Fruit fly (Drosophila melanogaster) whole organism, embryonic: ENCODE data around the gene Fibp.

Source experiments
- B-H1 ChIP-seq: fragments of 200-800 bp; sonication (Bioruptor generic); IDR thresholded peaks from 3 replicates; pipeline ENCODE4 v1.3.6; 2022; ENCODE audit warnings: missing biosample characterization, missing genetic modification characterization
- B-H2 ChIP-seq: fragments of 200-800 bp; sonication (Bioruptor generic); optimal IDR thresholded peaks from 2 replicates; lab custom pipeline; 2018; ENCODE audit warnings: missing biosample characterization, mild to moderate bottlenecking, missing genetic modification characterization
- CG10209 ChIP-seq: fragments of 200-800 bp; sonication (Bioruptor generic); optimal IDR thresholded peaks from 3 replicates; lab custom pipeline; 2017; ENCODE audit warnings: missing biosample characterization, mild to moderate bottlenecking, missing genetic modification characterization, missing genetic modification reagents
- CG12071 ChIP-seq: fragments of 200-800 bp; sonication (Bioruptor generic); optimal IDR thresholded peaks from 3 replicates; lab custom pipeline; 2018; ENCODE audit warnings: missing biosample characterization, mild to moderate bottlenecking, missing genetic modification characterization
- CG12659 ChIP-seq: fragments of 200-800 bp; sonication (Bioruptor generic); optimal IDR thresholded peaks from 3 replicates; lab custom pipeline; 2017; ENCODE audit warnings: mild to moderate bottlenecking, missing biosample characterization, missing genetic modification reagents, missing genetic modification characterization
- CG13775 ChIP-seq: fragments of 200-800 bp; sonication (Bioruptor generic); optimal IDR thresholded peaks from 3 replicates; lab custom pipeline; 2017; ENCODE audit warnings: missing biosample characterization, mild to moderate bottlenecking, missing genetic modification characterization
- CG13894 ChIP-seq: fragments of 200-800 bp; sonication (Bioruptor generic); optimal IDR thresholded peaks from 3 replicates; lab custom pipeline; 2018; ENCODE audit warnings: missing biosample characterization, mild to moderate bottlenecking, missing genetic modification characterization, moderate library complexity
- CG14441 ChIP-seq: fragments of 200-800 bp; sonication (Bioruptor generic); IDR thresholded peaks from 2 replicates; pipeline ENCODE4 v1.3.6; 2022; ENCODE audit warnings: missing biosample characterization, missing genetic modification characterization
- CG15601 ChIP-seq: fragments of 200-800 bp; sonication (Bioruptor generic); optimal IDR thresholded peaks from 3 replicates; lab custom pipeline; 2019; ENCODE audit warnings: missing biosample characterization, mild to moderate bottlenecking, missing genetic modification characterization, moderate library complexity
- CG15696 ChIP-seq: fragments of 200-800 bp; sonication (Bioruptor generic); optimal IDR thresholded peaks from 2 replicates; lab custom pipeline; 2019; ENCODE audit warnings: missing biosample characterization, mild to moderate bottlenecking, missing genetic modification characterization, moderate library complexity
- CG1602 ChIP-seq: fragments of 200-800 bp; sonication (Bioruptor generic); optimal IDR thresholded peaks from 3 replicates; lab custom pipeline; 2016; ENCODE audit warnings: missing biosample characterization, missing genetic modification characterization
- CG2120 ChIP-seq: fragments of 200-800 bp; sonication (Bioruptor generic); optimal IDR thresholded peaks from 3 replicates; lab custom pipeline; 2016; ENCODE audit warnings: missing biosample characterization, missing genetic modification characterization
- CG3281 ChIP-seq: fragments of 200-800 bp; sonication (Bioruptor generic); optimal IDR thresholded peaks from 3 replicates; lab custom pipeline; 2017; ENCODE audit warnings: missing biosample characterization, mild to moderate bottlenecking, missing genetic modification characterization
- CG34224 ChIP-seq: fragments of 200-800 bp; sonication (Bioruptor generic); IDR thresholded peaks from 3 replicates; pipeline ENCODE4 v1.3.6; 2022; ENCODE audit warnings: missing biosample characterization, missing genetic modification characterization; ENCODE audit not compliant: partially characterized antibody
- CG4617 ChIP-seq: fragments of 200-800 bp; sonication (Bioruptor generic); optimal IDR thresholded peaks from 3 replicates; lab custom pipeline; 2016; ENCODE audit warnings: missing biosample characterization, missing genetic modification characterization, borderline replicate concordance
- CG6791 ChIP-seq: fragments of 200-800 bp; sonication (Bioruptor generic); IDR thresholded peaks from 3 replicates; pipeline ENCODE4 v1.3.6; 2022; ENCODE audit warnings: missing biosample characterization, missing genetic modification characterization; ENCODE audit not compliant: partially characterized antibody
- CG7556 ChIP-seq: fragments of 200-800 bp; sonication (Bioruptor generic); optimal IDR thresholded peaks from 2 replicates; lab custom pipeline; 2017; ENCODE audit warnings: missing biosample characterization, mild to moderate bottlenecking, missing genetic modification characterization
- CG8924 ChIP-seq: fragments of 200-800 bp; optimal IDR thresholded peaks from 3 replicates; lab custom pipeline; 2019; ENCODE audit warnings: missing biosample characterization, mild to moderate bottlenecking, missing genetic modification characterization, moderate library complexity
- Dek ChIP-seq: fragments of 200-800 bp; sonication (Bioruptor generic); optimal IDR thresholded peaks from 3 replicates; lab custom pipeline; 2019; ENCODE audit warnings: missing biosample characterization, mild to moderate bottlenecking, missing genetic modification characterization, moderate library complexity
- Eip74EF ChIP-seq, 2 experiments: fragments of 200-800 bp in 1 of 2; fragments of >200 bp in 1 of 2; sonication (Bioruptor generic) in 1 of 2; optimal IDR thresholded peaks; 2 replicates each; lab custom pipeline; 2017 to 2019; ENCODE audit warnings: missing biosample characterization in 2 of 2, missing genetic modification characterization in 2 of 2, mild to moderate bottlenecking in 1 of 2, moderate library complexity in 1 of 2
- Fer3 ChIP-seq: fragments of 200-800 bp; sonication (Bioruptor generic); optimal IDR thresholded peaks from 2 replicates; lab custom pipeline; 2018; ENCODE audit warnings: missing biosample characterization, mild to moderate bottlenecking, missing genetic modification characterization, moderate library complexity
- Kr ChIP-seq: fragments of 200-800 bp; sonication (Bioruptor generic); optimal IDR thresholded peaks from 2 replicates; lab custom pipeline; 2017; ENCODE audit warnings: missing biosample characterization, mild to moderate bottlenecking, missing genetic modification characterization
- MBD-R2 ChIP-seq: fragments of 200-800 bp; sonication (Bioruptor generic); IDR thresholded peaks from 2 replicates; pipeline ENCODE4 v1.3.6; 2022; ENCODE audit warnings: missing biosample characterization, missing genetic modification characterization
- Meics ChIP-seq: fragments of 200-800 bp; sonication (Bioruptor generic); optimal IDR thresholded peaks from 2 replicates; lab custom pipeline; 2017; ENCODE audit warnings: missing biosample characterization, mild to moderate bottlenecking, missing genetic modification characterization
- Neu2 ChIP-seq: fragments of 200-800 bp; sonication (Bioruptor generic); optimal IDR thresholded peaks from 3 replicates; lab custom pipeline; 2016; ENCODE audit warnings: missing biosample characterization, missing genetic modification characterization, borderline replicate concordance
- Oaz ChIP-seq: fragments of 200-800 bp; sonication (Bioruptor generic); IDR thresholded peaks from 2 replicates; pipeline ENCODE4 v1.3.6; 2022; ENCODE audit warnings: missing biosample characterization, missing genetic modification characterization
- Ssrp ChIP-seq: fragments of 200-800 bp; sonication (Bioruptor generic); optimal IDR thresholded peaks from 2 replicates; lab custom pipeline; 2018; ENCODE audit warnings: missing biosample characterization, mild to moderate bottlenecking, missing genetic modification characterization, moderate library complexity
- Xrp1 ChIP-seq: fragments of 200-800 bp; sonication (Bioruptor generic); IDR thresholded peaks from 2 replicates; pipeline ENCODE4 v1.3.6; 2022; ENCODE audit warnings: missing biosample characterization, missing genetic modification characterization
- bab2 ChIP-seq: fragments of 200-800 bp; sonication (Bioruptor generic); optimal IDR thresholded peaks from 2 replicates; lab custom pipeline; 2016; ENCODE audit warnings: missing biosample characterization, missing genetic modification characterization
- cg ChIP-seq: fragments of 200-800 bp; sonication (Bioruptor generic); optimal IDR thresholded peaks from 3 replicates; lab custom pipeline; 2019; ENCODE audit warnings: missing biosample characterization, mild to moderate bottlenecking, missing genetic modification characterization, moderate library complexity
- ci ChIP-seq: fragments of 200-800 bp; sonication (Bioruptor generic); IDR thresholded peaks from 3 replicates; pipeline ENCODE4 v1.3.6; 2022; ENCODE audit warnings: missing biosample characterization, missing genetic modification characterization
- dpn ChIP-seq, 2 experiments: fragments of 200-800 bp; sonication (Bioruptor generic); optimal IDR thresholded peaks; 3 replicates each; lab custom pipeline; 2016; ENCODE audit warnings: missing biosample characterization in 2 of 2, missing genetic modification characterization in 2 of 2
- dysf ChIP-seq: fragments of 200-800 bp; sonication (Bioruptor generic); IDR thresholded peaks from 3 replicates; pipeline ENCODE4 v1.3.6; 2022; ENCODE audit warnings: missing biosample characterization, missing genetic modification characterization
- emc ChIP-seq: fragments of 200-800 bp; sonication (Bioruptor generic); optimal IDR thresholded peaks from 2 replicates; lab custom pipeline; 2016; ENCODE audit warnings: missing biosample characterization, missing genetic modification characterization
- fd3F ChIP-seq: fragments of 200-800 bp; sonication (Bioruptor generic); optimal IDR thresholded peaks from 2 replicates; lab custom pipeline; 2018; ENCODE audit warnings: missing biosample characterization, mild to moderate bottlenecking, missing genetic modification characterization, moderate library complexity
- fd96Cb ChIP-seq: fragments of 200-800 bp; sonication (Bioruptor generic); optimal IDR thresholded peaks from 2 replicates; lab custom pipeline; 2018; ENCODE audit warnings: missing biosample characterization, mild to moderate bottlenecking, missing genetic modification characterization, moderate library complexity
- kah ChIP-seq: fragments of 200-800 bp; sonication (Bioruptor generic); optimal IDR thresholded peaks from 2 replicates; lab custom pipeline; 2018; ENCODE audit warnings: missing biosample characterization, mild to moderate bottlenecking, missing genetic modification characterization
- lola ChIP-seq, 3 experiments: fragments of >200 bp in 2 of 3; fragments of 200-800 bp in 1 of 3; sonication (Bioruptor generic) in 1 of 3; optimal IDR thresholded peaks; 2 replicates each; lab custom pipeline; 2017 to 2019; ENCODE audit warnings: missing biosample characterization in 3 of 3, missing genetic modification characterization in 3 of 3, mild to moderate bottlenecking in 1 of 3, moderate library complexity in 1 of 3
- lov ChIP-seq, 2 experiments: fragments of 200-800 bp in 1 of 2; fragments of >200 bp in 1 of 2; sonication (Bioruptor generic) in 1 of 2; IDR thresholded peaks in 1 of 2; optimal IDR thresholded peaks in 1 of 2; 2 replicates in 1 of 2; 3 replicates in 1 of 2; pipeline versions ENCODE4 v1.3.6 to Lab custom; 2017 to 2022; ENCODE audit warnings: missing biosample characterization in 1 of 2, missing genetic modification characterization in 1 of 2
- org-1 ChIP-seq: fragments of 200-800 bp; sonication (Bioruptor generic); optimal IDR thresholded peaks from 2 replicates; lab custom pipeline; 2017; ENCODE audit warnings: missing biosample characterization, missing genetic modification characterization
- pho ChIP-seq: fragments of 200-800 bp; sonication (Bioruptor generic); optimal IDR thresholded peaks from 2 replicates; lab custom pipeline; 2016; ENCODE audit warnings: missing biosample characterization, missing genetic modification characterization
- pita ChIP-seq: fragments of 200-800 bp; sonication (Bioruptor generic); optimal IDR thresholded peaks from 2 replicates; lab custom pipeline; 2017; ENCODE audit warnings: missing biosample characterization, mild to moderate bottlenecking, missing genetic modification characterization
- sens ChIP-seq: fragments of 200-800 bp; sonication (Bioruptor generic); peaks from one replicate; lab custom pipeline; 2016; ENCODE audit warnings: missing biosample characterization, missing genetic modification characterization
- sens-2 ChIP-seq: fragments of 200-800 bp; sonication (Bioruptor generic); IDR thresholded peaks from 2 replicates; pipeline ENCODE4 v1.3.6; 2022; ENCODE audit warnings: missing biosample characterization, missing genetic modification characterization
- sr ChIP-seq: fragments of 200-800 bp; sonication (Bioruptor generic); IDR thresholded peaks from 3 replicates; pipeline ENCODE4 v1.3.6; 2022; ENCODE audit warnings: missing biosample characterization, missing genetic modification characterization
- ttk ChIP-seq: fragments of 200-800 bp; sonication (Bioruptor generic); IDR thresholded peaks from 2 replicates; pipeline ENCODE4 v2.1.2; 2022; ENCODE audit warnings: missing biosample characterization, missing genetic modification characterization
- vvl ChIP-seq: fragments of 200-800 bp; sonication (Bioruptor generic); IDR thresholded peaks from 2 replicates; pipeline ENCODE4 v1.3.6; 2022; ENCODE audit warnings: missing biosample characterization, missing genetic modification characterization

The Fibp gene

DNA sequence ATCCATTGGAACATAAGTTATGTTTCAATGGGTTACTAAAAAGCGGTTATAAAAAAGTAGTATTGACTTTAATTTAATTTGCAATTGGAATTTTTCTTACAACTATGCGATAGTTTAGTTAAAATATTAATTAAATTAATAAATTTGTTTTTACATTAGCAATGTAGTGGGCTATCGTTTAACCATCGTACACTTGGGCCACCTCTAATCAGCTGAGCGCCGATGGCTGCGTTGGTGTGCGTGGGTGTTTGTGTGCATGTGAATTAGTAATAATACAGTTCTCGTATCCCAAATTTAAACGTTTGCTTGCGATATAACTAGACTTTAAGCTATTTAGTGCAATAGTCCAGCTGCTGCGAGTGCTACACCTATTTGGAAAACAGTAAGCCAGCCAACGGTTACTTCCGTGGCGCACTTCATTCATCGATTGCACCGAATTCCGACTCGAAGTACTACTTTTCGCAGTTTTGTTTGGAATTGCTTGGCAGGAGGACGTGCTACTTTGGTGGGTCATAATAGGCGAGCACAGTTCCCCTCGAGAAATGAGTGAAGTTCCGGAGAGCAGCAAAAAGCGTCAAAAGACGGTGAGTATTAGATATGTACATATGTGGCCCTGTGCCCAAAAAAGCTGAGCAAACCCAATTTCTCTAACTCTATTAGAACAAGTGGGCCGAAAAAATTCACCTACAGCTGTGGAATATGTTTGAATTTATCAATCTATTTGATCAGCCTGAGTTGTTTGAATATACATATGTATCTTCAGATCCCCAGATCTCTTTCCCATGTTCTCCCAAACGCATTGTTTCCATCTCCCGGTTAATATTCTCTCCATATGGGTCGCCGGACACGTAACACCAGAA, 27.5 kb upstream of the Fibp start, which contains the start of gene Papss (continued):
- TF ChIP-seq CG7556 (GFP tag; lab: Kevin White, UChicago) (peak; percentile 36), sr (peak; percentile 33; the same call in 2 of the 3 replicates), Neu2 (no peak), dpn (GFP tag; optimal IDR thresholded peaks at IDR 0.05; lab: Kevin White, UChicago) (no peak), CG8924 (peak; percentile 27), CG4617 (GFP tag; lab: Kevin White, UChicago) (peak; percentile 15), B-H1 (GFP tag; lab: Robert Waterston, UW) (no peak), Fer3 (tag; lab: Kevin White, UChicago) (no peak), Dek (tag; lab: Kevin White, UChicago) (peak; percentile 17), CG6791 (GFP tag; lab: Robert Waterston, UW) (peak; percentile 82), sens-2 (GFP tag; lab: Robert Waterston, UW) (0 out of 2 replicates have a peak, but pooled peaks have one; percentile 39), bab2 (no peak), Ssrp (tag; lab: Kevin White, UChicago) (no peak), CG3281 (GFP tag; lab: Kevin White, UChicago) (peak; percentile 53), CG13775 (GFP tag; lab: Kevin White, UChicago) (peak; percentile 9), org-1 (peak; percentile 66), Meics (GFP tag; lab: Kevin White, UChicago) (peak; percentile 26), CG15601 (tag; lab: Kevin White, UChicago) (peak; percentile 51), vvl (GFP tag; lab: Robert Waterston, UW) (peak; percentile 41), Xrp1 (GFP tag; lab: Robert Waterston, UW) (peak; percentile 58), CG2120 (GFP tag; lab: Kevin White, UChicago) (peak; percentile 23), cg (GFP tag; lab: Kevin White, UChicago) (peak; percentile 90), CG13894 (tag; lab: Kevin White, UChicago) (peak; percentile 26), kah (GFP tag; lab: Kevin White, UChicago) (no peak), Kr (GFP tag; lab: Kevin White, UChicago) (no peak), MBD-R2 (peak; percentile 97), CG14441 (GFP tag; lab: Robert Waterston, UW) (0 out of 2 replicates have a peak, but pooled peaks have one; percentile 35), ci (peak; percentile 44; the same call in 1 of the 3 replicates), dysf (peak; percentile 17; the same call in 1 of the 3 replicates), CG10209 (peak; percentile 31), ttk (GFP tag; lab: Robert Waterston, UW) (no peak), fd3F (GFP tag; lab: Kevin White, UChicago) (peak; percentile 26), lov (optimal IDR thresholded peaks at IDR 0.05; lab: Kevin White, UChicago) (no peak), lov (GFP tag; IDR thresholded peaks at IDR 0.05; lab: Robert Waterston, UW) (no peak), CG12659 (GFP tag; lab: Kevin White, UChicago) (peak; percentile 15), CG34224 (peak; percentile 88), lola (GFP tag; optimal IDR thresholded peaks at IDR 0.05; lab: Kevin White, UChicago) (peak in 1 of 3 experiments; percentile 26), fd96Cb (tag; lab: Kevin White, UChicago) (peak; percentile 5), pho (GFP tag; lab: Kevin White, UChicago) (peak; percentile 11), CG15696 (tag; lab: Kevin White, UChicago) (peak; percentile 5), Eip74EF (GFP tag; optimal IDR thresholded peaks at IDR 0.05; lab: Kevin White, UChicago) (no peak), B-H2 (GFP tag; lab: Kevin White, UChicago) (peak; percentile 10), emc (GFP tag; lab: Kevin White, UChicago) (no peak), pita (no peak), sens (peak; percentile 82), Oaz (GFP tag; lab: Robert Waterston, UW) (no peak), CG1602 (no peak), CG12071 (GFP tag; lab: Kevin White, UChicago) (peak; percentile 49)
